Worm (Caenorhabditis elegans): ENCODE measurements around the gene ceh-99.

ceh-99 gene

DNA sequence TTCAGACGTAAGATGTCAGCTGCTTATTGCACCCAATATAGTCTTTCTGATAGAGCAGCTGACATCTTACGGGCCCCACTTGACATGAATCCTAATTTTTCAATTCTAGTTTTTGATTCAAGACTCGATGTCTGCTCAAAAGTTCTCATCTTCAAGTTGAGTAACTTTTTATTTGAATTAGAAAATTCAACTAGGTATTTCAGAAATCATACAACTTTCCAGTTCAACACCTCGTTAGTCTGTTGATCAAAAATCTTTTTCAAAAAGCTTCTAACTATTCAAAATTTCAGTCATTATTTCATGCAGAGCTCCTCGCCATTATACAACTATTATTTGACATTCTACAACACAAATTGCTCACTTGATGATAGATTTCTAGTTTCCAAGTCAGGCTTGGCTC, 7.9 kb upstream of the ceh-99 start, which contains the start of gene srh-73:
TSS of gene srh-73 (plus strand) at position 301 of the 400 bp plus-strand sequence.
- TF ChIP-seq aly-2 (tag; optimal IDR thresholded peaks at IDR 0.05) (no peak), ces-1 (GFP tag; optimal IDR thresholded peaks at IDR 0.05) (no peak), nhr-71 (tag; optimal IDR thresholded peaks at IDR 0.05) (no peak), zip-4 (GFP tag; optimal IDR thresholded peaks at IDR 0.05) (no peak), mef-2 (tag; optimal IDR thresholded peaks at IDR 0.05) (no peak), pag-3 (tag; optimal IDR thresholded peaks at IDR 0.05; ENCODE audit: borderline replicate concordance, insufficient read depth) (no peak), lin-35 (GFP tag; optimal IDR thresholded peaks at IDR 0.05) (no peak), sup-37 (GFP tag; optimal IDR thresholded peaks at IDR 0.05) (no peak), hlh-4 (tag; optimal IDR thresholded peaks at IDR 0.05) (no peak), grh-1 (GFP tag; IDR thresholded peaks at IDR 0.05) (no peak), zag-1 (tag; optimal IDR thresholded peaks at IDR 0.05) (no peak)

DNA sequence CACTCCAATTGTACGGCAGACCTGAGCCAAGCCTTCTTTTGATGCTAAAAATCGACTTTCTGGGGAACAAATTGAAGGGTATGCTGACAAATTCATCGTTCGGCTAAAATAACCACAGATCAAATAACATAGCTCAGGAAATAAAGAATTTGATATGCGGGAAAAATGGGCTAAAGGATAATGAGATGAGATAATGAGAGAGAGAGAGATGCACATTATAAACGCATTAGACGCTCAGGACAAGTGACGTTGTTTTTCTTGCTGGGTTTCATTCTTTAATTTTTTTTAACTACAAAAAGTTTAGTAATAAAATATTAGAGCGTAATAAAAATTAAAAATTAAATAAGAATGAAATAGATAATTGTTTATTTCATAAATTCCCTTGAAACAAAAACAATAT, 5.2 kb upstream of the ceh-99 start, which contains the start of gene srh-69:
TSS of gene srh-69 (minus strand) at position 101 of the 400 bp plus-strand sequence.
- TF ChIP-seq ceh-90 (tag; optimal IDR thresholded peaks at IDR 0.05) (no peak), unc-62 (GFP tag; optimal IDR thresholded peaks at IDR 0.05) (no peak), ceh-8 (GFP tag; optimal IDR thresholded peaks at IDR 0.05) (no peak), ztf-4 (tag; optimal IDR thresholded peaks at IDR 0.05) (no peak), elt-3 (tag; optimal IDR thresholded peaks at IDR 0.05) (no peak), aha-1 (tag; optimal IDR thresholded peaks at IDR 0.05) (no peak), ama-1 (optimal IDR thresholded peaks at IDR 0.05) (no peak), hlh-4 (tag; optimal IDR thresholded peaks at IDR 0.05) (no peak), ces-1 (GFP tag; optimal IDR thresholded peaks at IDR 0.05) (no peak), unc-30 (tag; optimal IDR thresholded peaks at IDR 0.05) (no peak), grh-1 (GFP tag; IDR thresholded peaks at IDR 0.05) (no peak), hlh-17 (GFP tag; optimal IDR thresholded peaks at IDR 0.05; ENCODE audit: borderline replicate concordance) (no peak), xbp-1 (tag; optimal IDR thresholded peaks at IDR 0.05) (no peak), sup-37 (GFP tag; optimal IDR thresholded peaks at IDR 0.05) (no peak)

DNA sequence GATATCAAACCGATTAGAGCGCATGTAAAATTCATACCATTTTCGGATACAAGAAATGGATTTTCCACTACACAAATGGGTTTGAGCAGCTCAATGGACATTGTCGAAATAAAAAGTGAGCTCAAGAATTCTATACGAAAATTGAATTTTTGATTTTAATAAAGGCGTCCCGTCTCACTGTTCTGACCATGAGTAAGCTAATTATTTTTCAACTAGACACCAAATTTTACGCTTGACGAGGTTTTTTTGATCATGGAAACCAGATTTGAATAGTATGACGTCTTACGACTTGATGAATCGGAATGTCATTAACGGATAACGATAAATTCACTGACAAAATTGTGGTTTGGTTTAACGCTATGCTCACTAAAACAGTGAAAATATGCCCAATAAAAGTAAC, 3.5 kb upstream of the ceh-99 start, which contains the start of gene srh-61:
TSS of gene srh-61 (minus strand) at position 101 of the 400 bp plus-strand sequence.
- TF ChIP-seq mep-1 (tag; optimal IDR thresholded peaks at IDR 0.05) = no peak
- no peak for TF ChIP-seq lin-13 (GFP tag; optimal IDR thresholded peaks at IDR 0.05)
- TF ChIP-seq ztf-4 (tag; optimal IDR thresholded peaks at IDR 0.05) = no peak
- no peak for TF ChIP-seq sptf-1 (tag; optimal IDR thresholded peaks at IDR 0.05)
- TF ChIP-seq grh-1 (GFP tag; IDR thresholded peaks at IDR 0.05) = no peak
- no peak for TF ChIP-seq nhr-12 (tag; optimal IDR thresholded peaks at IDR 0.05)
- no peak for TF ChIP-seq skn-1 (tag; optimal IDR thresholded peaks at IDR 0.05)
- no peak for TF ChIP-seq egl-27 (tag; optimal IDR thresholded peaks at IDR 0.05)
- no peak for TF ChIP-seq rnt-1 (tag; optimal IDR thresholded peaks at IDR 0.05)
- no peak for TF ChIP-seq ceh-8 (GFP tag; optimal IDR thresholded peaks at IDR 0.05)
- no peak for TF ChIP-seq blmp-1 (tag; optimal IDR thresholded peaks at IDR 0.05)
- no peak for TF ChIP-seq nhr-47 (tag; optimal IDR thresholded peaks at IDR 0.05)
- TF ChIP-seq nhr-85 (tag) = no peak
- no peak for TF ChIP-seq ets-5 (GFP tag; IDR thresholded peaks at IDR 0.05)
- no peak for TF ChIP-seq swsn-7 (tag; optimal IDR thresholded peaks at IDR 0.05)
- no peak for TF ChIP-seq F16B12.6 (tag; optimal IDR thresholded peaks at IDR 0.05)

ce11 chrII:12518008-12518407, 1.8 kb upstream of the ceh-99 start:
- no peak for TF ChIP-seq skn-1 (tag; optimal IDR thresholded peaks at IDR 0.05)
- TF ChIP-seq ces-1 (GFP tag; optimal IDR thresholded peaks at IDR 0.05) = no peak
- no peak for TF ChIP-seq efl-3 (GFP tag; optimal IDR thresholded peaks at IDR 0.05)
- no peak for TF ChIP-seq mab-9 (GFP tag; IDR thresholded peaks at IDR 0.05)
- TF ChIP-seq nhr-85 (tag) = no peak
- TF ChIP-seq dpl-1 (GFP tag; optimal IDR thresholded peaks at IDR 0.05) = no peak
- no peak for TF ChIP-seq hlh-4 (tag; optimal IDR thresholded peaks at IDR 0.05)
- no peak for TF ChIP-seq vab-15 (tag; optimal IDR thresholded peaks at IDR 0.05)
- TF ChIP-seq ets-5 (GFP tag; IDR thresholded peaks at IDR 0.05) = no peak
- no peak for TF ChIP-seq rnt-1 (tag; optimal IDR thresholded peaks at IDR 0.05)
- TF ChIP-seq hpl-2 (GFP tag; optimal IDR thresholded peaks at IDR 0.05) = no peak
- TF ChIP-seq blmp-1 (tag; optimal IDR thresholded peaks at IDR 0.05) = no peak
- no peak for TF ChIP-seq aha-1 (tag; optimal IDR thresholded peaks at IDR 0.05)
- TF ChIP-seq nhr-19 (GFP tag; conservative IDR thresholded peaks at IDR 0.05) = no peak

Measured in whole organism, L1 larva.